Worm (Caenorhabditis elegans) whole organism, L3 larva: ENCODE measurements around the gene F49E12.10.
A peak's percentile ranks its signal among the peaks of the same experiment; 100 is the strongest.

Experiments used
- R02D3.7 ChIP-seq: fragments of 150-350 bp; optimal IDR thresholded peaks from 2 replicates; lab custom pipeline; 2014; ENCODE audit warnings: missing biosample characterization, missing genetic modification characterization
- aly-2 ChIP-seq: fragments of 150-350 bp; optimal IDR thresholded peaks from 2 replicates; lab custom pipeline; 2014; ENCODE audit warnings: missing biosample characterization, missing genetic modification characterization
- ama-1 ChIP-seq: fragments of 150-350 bp; optimal IDR thresholded peaks from 2 replicates; lab custom pipeline; 2018
- ceh-16 ChIP-seq: sonication (generic microtip); optimal IDR thresholded peaks from 2 replicates; lab custom pipeline; 2017; ENCODE audit warnings: missing biosample characterization, missing genetic modification characterization
- ceh-28 ChIP-seq: fragments of 150-350 bp; optimal IDR thresholded peaks from 2 replicates; lab custom pipeline; 2014; ENCODE audit warnings: missing biosample characterization, missing genetic modification reagents, missing genetic modification characterization
- ceh-82 ChIP-seq: fragments of 150-350 bp; optimal IDR thresholded peaks from 2 replicates; lab custom pipeline; 2014; ENCODE audit warnings: missing biosample characterization, missing genetic modification characterization
- ceh-9 ChIP-seq: sonication (generic microtip); optimal IDR thresholded peaks from 2 replicates; lab custom pipeline; 2018; ENCODE audit warnings: missing biosample characterization, missing genetic modification characterization
- daf-12 ChIP-seq: fragments of 150-350 bp; optimal IDR thresholded peaks from 2 replicates; lab custom pipeline; 2014; ENCODE audit warnings: missing biosample characterization, missing genetic modification reagents, missing genetic modification characterization
- egl-27 ChIP-seq: sonication (generic microtip); optimal IDR thresholded peaks from 4 replicates; lab custom pipeline; 2017; ENCODE audit warnings: missing biosample characterization, missing genetic modification reagents, missing genetic modification characterization
- elt-1 ChIP-seq: fragments of 150-350 bp; optimal IDR thresholded peaks from 2 replicates; lab custom pipeline; 2014; ENCODE audit warnings: missing biosample characterization, missing genetic modification characterization
- elt-3 ChIP-seq, 3 experiments: fragments of 150-350 bp in 1 of 3; sonication (generic microtip) in 2 of 3; optimal IDR thresholded peaks; 2 replicates in 2 of 3; 4 replicates in 1 of 3; lab custom pipeline; 2014 to 2017; ENCODE audit warnings: missing biosample characterization in 3 of 3, missing genetic modification characterization in 3 of 3
- eor-1 ChIP-seq, 2 experiments: fragments of 150-350 bp; optimal IDR thresholded peaks; 2 replicates each; lab custom pipeline; 2014 to 2018; ENCODE audit warnings: missing biosample characterization in 2 of 2, missing genetic modification characterization in 2 of 2
- fkh-2 ChIP-seq: fragments of 150-350 bp; optimal IDR thresholded peaks from 2 replicates; lab custom pipeline; 2014; ENCODE audit warnings: missing biosample characterization, missing genetic modification reagents, missing genetic modification characterization
- hmg-11 ChIP-seq: sonication (generic microtip); optimal IDR thresholded peaks from 2 replicates; lab custom pipeline; 2016; ENCODE audit warnings: missing genetic modification characterization, missing compliant biosample characterization
- lin-39 ChIP-seq: fragments of 150-350 bp; optimal IDR thresholded peaks from 2 replicates; lab custom pipeline; 2018; ENCODE audit warnings: missing biosample characterization, missing genetic modification reagents, missing genetic modification characterization
- mdl-1 ChIP-seq: fragments of 150-350 bp; optimal IDR thresholded peaks from 2 replicates; lab custom pipeline; 2014; ENCODE audit warnings: missing biosample characterization, missing genetic modification characterization
- mml-1 ChIP-seq: fragments of 150-350 bp; sonication (generic microtip); optimal IDR thresholded peaks from 3 replicates; lab custom pipeline; 2014; ENCODE audit warnings: missing biosample characterization, missing genetic modification characterization
- nfya-1 ChIP-seq: sonication (generic microtip); optimal IDR thresholded peaks from 2 replicates; lab custom pipeline; 2017; ENCODE audit warnings: missing genetic modification characterization, mild to moderate bottlenecking, missing compliant biosample characterization, antibody characterized with exemption, moderate library complexity; ENCODE audit not compliant: insufficient read depth
- nhr-11 ChIP-seq: fragments of 150-350 bp; optimal IDR thresholded peaks from 2 replicates; lab custom pipeline; 2014; ENCODE audit warnings: missing biosample characterization, missing genetic modification characterization
- nhr-23 ChIP-seq: fragments of 150-350 bp; optimal IDR thresholded peaks from 2 replicates; lab custom pipeline; 2014; ENCODE audit warnings: missing biosample characterization, missing genetic modification reagents, missing genetic modification characterization
- nhr-237 ChIP-seq: fragments of 150-350 bp; optimal IDR thresholded peaks from 2 replicates; lab custom pipeline; 2014; ENCODE audit warnings: missing biosample characterization, missing genetic modification characterization
- nhr-25 ChIP-seq: sonication (generic microtip); optimal IDR thresholded peaks from 2 replicates; lab custom pipeline; 2017; ENCODE audit warnings: missing biosample characterization, missing genetic modification characterization
- nhr-28 ChIP-seq: fragments of 150-350 bp; optimal IDR thresholded peaks from 2 replicates; lab custom pipeline; 2014; ENCODE audit warnings: missing biosample characterization, missing genetic modification characterization
- nhr-43 ChIP-seq: sonication (generic microtip); optimal IDR thresholded peaks from 2 replicates; lab custom pipeline; 2016; ENCODE audit warnings: mild to moderate bottlenecking, missing genetic modification characterization, missing compliant biosample characterization; ENCODE audit not compliant: poor library complexity, severe bottlenecking
- nhr-76 ChIP-seq: fragments of 150-350 bp; sonication (generic microtip); optimal IDR thresholded peaks from 5 replicates; lab custom pipeline; 2014; ENCODE audit warnings: missing biosample characterization, missing genetic modification characterization
- nhr-77 ChIP-seq: fragments of 150-350 bp; optimal IDR thresholded peaks from 2 replicates; lab custom pipeline; 2014; ENCODE audit warnings: missing biosample characterization, missing genetic modification characterization
- pha-4 ChIP-seq: fragments of 150-350 bp; optimal IDR thresholded peaks from 2 replicates; lab custom pipeline; 2014; ENCODE audit warnings: missing biosample characterization, missing genetic modification reagents, missing genetic modification characterization
- sea-2 ChIP-seq: fragments of 150-350 bp; sonication (generic microtip); optimal IDR thresholded peaks from 4 replicates; lab custom pipeline; 2014; ENCODE audit warnings: missing biosample characterization, missing genetic modification reagents, missing genetic modification characterization
- skn-1 ChIP-seq: fragments of 150-350 bp; optimal IDR thresholded peaks from 2 replicates; lab custom pipeline; 2014; ENCODE audit warnings: missing biosample characterization, missing genetic modification characterization
- snpc-4 ChIP-seq: fragments of 150-350 bp; optimal IDR thresholded peaks from 2 replicates; lab custom pipeline; 2014; ENCODE audit warnings: missing biosample characterization, missing genetic modification characterization
- tbx-2 ChIP-seq: sonication (generic microtip); optimal IDR thresholded peaks from 2 replicates; lab custom pipeline; 2016; ENCODE audit warnings: mild to moderate bottlenecking, missing genetic modification characterization, missing compliant biosample characterization
- unc-62 ChIP-seq: fragments of 150-350 bp; sonication (generic microtip); optimal IDR thresholded peaks from 4 replicates; lab custom pipeline; 2014; ENCODE audit warnings: missing biosample characterization, missing genetic modification reagents, missing genetic modification characterization
- zag-1 ChIP-seq: fragments of 150-350 bp; optimal IDR thresholded peaks from 2 replicates; lab custom pipeline; 2014; ENCODE audit warnings: missing biosample characterization, missing genetic modification characterization
- ztf-11 ChIP-seq: fragments of 150-350 bp; optimal IDR thresholded peaks from 2 replicates; lab custom pipeline; 2014; ENCODE audit warnings: missing biosample characterization, missing genetic modification characterization
- ztf-4 ChIP-seq: fragments of 150-350 bp; optimal IDR thresholded peaks from 2 replicates; lab custom pipeline; 2014; ENCODE audit warnings: missing biosample characterization, missing genetic modification characterization

The F49E12.10 gene

DNA sequence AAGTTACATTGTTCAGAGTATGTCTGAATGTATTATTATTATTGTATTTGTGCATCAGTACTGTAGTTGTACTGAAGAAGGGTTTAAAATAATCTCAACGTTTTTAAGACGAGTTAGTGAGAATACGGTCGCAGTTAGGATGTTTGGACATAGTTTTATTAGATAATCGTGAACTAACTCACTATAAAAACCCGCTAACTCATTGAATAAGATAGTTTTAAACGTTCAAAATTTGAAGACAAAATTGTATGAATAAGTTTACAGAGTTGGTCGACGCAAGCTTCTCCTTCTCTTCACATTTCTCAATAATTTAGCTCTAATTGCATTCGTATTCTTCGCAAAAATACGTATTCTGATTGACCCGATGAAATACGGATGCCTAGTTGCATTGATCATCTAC, 28.2 kb downstream of the F49E12.10 start:
- TF ChIP-seq elt-1 = peak; percentile 89
- TF ChIP-seq zag-1 = no peak
- peak; percentile 76 for TF ChIP-seq ztf-4 (tag; lab: Kevin White, UChicago)
- TF ChIP-seq mml-1 (tag; lab: Kevin White, UChicago) = no peak

DNA sequence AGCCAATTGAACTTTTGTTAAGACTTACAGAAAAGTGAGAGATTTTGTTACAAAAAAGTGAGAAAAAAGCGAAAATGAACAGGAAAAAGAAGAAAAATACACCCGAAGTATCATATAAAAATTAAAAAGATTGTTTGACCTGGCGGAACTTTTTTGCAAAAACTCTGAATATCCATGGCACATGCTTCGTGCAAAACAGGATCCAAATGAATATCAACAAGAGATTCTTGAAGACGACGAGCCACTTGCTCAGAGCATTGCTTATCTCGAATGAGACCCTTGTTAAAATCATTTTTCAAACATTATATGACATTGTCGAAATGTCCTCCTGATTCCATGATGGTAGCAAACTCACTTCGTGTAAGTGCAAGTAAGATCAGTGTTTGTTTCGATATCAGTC, 28.9 kb downstream of the F49E12.10 start, which contains the start of gene F14E5.8:
Gene F14E5.8, plus strand, starts transcription at position 301 of the 400 bp plus-strand sequence.
- peak; percentile 4 for TF ChIP-seq elt-1

DNA sequence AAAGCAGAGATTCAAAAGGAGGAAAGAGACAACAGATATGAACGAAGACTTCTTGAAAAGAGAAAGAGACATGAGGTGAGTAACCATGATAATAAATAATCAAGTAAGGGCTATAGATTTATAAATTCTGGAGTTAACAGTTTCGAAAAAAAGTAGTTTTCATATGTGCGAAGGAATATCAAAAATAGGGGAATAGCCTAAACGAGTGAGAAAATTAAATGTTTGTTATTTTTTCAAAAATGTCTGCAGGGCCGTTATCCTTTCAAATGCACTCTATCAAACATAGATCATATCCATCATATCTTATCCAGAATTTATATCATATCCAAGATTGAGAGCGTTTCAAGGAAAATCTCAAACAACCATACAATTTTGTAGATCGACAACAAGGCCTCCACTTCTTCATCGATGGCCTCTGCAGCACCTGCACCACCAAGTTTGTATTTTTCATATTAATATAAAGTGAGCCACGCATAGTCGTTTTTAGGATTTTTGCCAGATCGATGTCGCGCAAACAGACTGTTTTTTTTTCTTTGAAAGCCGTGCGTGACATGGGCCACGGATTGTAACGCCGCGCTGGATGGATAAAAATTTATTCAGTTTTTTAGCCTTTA, 30.0 kb downstream of the F49E12.10 start:
- TF ChIP-seq skn-1 (tag; lab: Kevin White, UChicago) (no peak), elt-1 (peak; percentile 89), ztf-4 (tag; lab: Kevin White, UChicago) (peak; percentile 43)

DNA sequence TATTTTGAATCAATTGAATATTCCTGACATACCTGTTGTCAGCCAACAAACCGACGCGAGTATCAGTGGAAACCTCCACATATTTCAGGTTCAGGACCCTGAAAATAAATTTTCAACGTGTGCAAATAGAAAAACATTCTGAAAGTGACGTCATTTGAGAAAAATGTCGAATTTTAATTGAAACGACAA, 37.8 kb downstream of the F49E12.10 start, which contains the start of gene F14E5.2:
Gene F14E5.2, minus strand, starts transcription at position 101 of the 189 bp plus-strand sequence.
- TF ChIP-seq R02D3.7 (tag; lab: Kevin White, UChicago) (no peak), egl-27 (no peak), zag-1 (no peak), mml-1 (tag; lab: Kevin White, UChicago) (no peak), ceh-16 (tag; lab: Kevin White, UChicago) (no peak), nhr-76 (tag; lab: Kevin White, UChicago) (no peak), nhr-77 (no peak), ama-1 (lab: Kevin White, UChicago) (no peak), eor-1 (tag; optimal IDR thresholded peaks at IDR 0.05; lab: Kevin White, UChicago) (no peak), hmg-11 (tag; lab: Kevin White, UChicago) (no peak), nhr-11 (tag; lab: Kevin White, UChicago) (no peak), skn-1 (tag; lab: Kevin White, UChicago) (no peak), snpc-4 (tag; lab: Kevin White, UChicago) (no peak), mdl-1 (tag; lab: Kevin White, UChicago) (no peak), nhr-28 (no peak), nhr-237 (tag; lab: Kevin White, UChicago) (no peak), daf-12 (tag; lab: Kevin White, UChicago) (no peak), unc-62 (GFP tag; lab: Kevin White, UChicago) (no peak), sea-2 (no peak), ceh-28 (tag; lab: Kevin White, UChicago) (no peak)

DNA sequence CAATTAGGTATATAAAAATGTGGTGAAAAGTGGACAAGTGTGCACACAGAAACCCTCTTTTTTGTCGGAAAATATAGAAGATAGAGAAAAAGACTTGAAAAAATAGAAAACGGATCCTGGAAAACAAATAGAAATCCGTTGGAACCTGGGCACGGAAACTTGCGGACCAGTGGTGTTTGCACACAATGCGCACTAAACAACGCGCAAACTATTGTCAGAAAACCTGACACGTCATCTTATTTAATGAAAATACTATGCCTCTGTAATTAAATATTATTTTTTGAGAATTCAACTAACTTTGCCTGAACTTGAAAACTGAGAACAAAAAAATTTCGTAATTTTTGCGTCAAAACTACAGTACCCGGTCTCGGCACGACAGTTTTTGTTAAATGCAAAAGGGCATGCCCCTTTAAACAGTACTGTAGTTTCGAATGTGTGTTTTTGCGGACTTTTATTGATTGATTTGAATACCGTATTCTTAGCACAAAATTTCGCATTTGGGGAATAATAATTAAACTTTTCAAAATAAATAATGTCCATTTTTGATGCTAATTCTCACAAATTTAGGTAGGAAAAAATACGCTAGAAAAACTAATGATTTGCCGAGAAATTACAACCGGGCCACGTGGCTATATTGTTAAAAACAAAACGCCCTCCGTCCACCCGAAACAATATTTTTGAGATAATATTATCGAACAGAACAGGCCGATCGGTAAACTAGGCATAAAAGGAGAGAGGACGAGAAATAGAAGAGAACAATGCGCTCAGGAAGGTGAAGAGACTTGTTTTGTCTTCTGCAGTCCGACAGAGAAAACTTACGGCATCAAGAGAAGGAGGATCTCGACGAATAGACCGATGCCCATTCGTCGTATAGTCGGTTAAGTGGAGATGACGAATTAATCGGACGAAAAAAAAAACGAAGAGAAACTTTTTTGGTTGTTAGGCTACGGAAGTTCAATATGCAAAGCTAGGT, 38.4 kb downstream of the F49E12.10 start:
- peak; percentile 53 for TF ChIP-seq nhr-23 (tag; lab: Kevin White, UChicago)
- TF ChIP-seq nhr-25 (tag; lab: Kevin White, UChicago) = peak; percentile 39
- TF ChIP-seq nfya-1 (tag; lab: Kevin White, UChicago) = peak; percentile 32
- TF ChIP-seq zag-1 = no peak
- TF ChIP-seq pha-4 (tag; lab: Kevin White, UChicago) = peak; percentile 38
- no peak for TF ChIP-seq nhr-11 (tag; lab: Kevin White, UChicago)
- TF ChIP-seq ztf-11 = no peak
- TF ChIP-seq, all 47 proteins: peak for 4

DNA sequence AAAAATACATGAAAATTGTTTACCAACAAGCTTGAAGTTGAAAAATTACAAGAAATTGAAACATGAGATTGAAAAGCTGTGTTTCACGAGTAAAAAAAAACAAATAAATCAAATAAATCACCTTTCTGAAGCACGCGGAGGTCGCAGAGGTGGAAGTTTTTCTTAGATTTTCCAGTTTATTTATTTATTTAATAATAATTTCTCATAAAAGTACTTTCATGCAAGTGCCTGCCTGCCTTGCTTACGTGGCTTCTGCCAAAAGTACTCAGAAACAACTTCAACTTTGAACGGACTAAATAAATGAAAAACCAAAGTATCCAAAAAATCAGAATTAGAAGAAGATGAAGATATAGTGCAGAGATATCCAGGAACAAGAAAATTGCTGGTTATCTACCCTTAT, 41.1 kb downstream of the F49E12.10 start, which contains the start of gene acp-2:
Gene acp-2, minus strand, starts transcription at position 101 of the 400 bp plus-strand sequence.
- TF ChIP-seq nhr-11 (tag; lab: Kevin White, UChicago) (no peak), nhr-43 (tag; lab: Kevin White, UChicago) (no peak), ceh-82 (tag; lab: Kevin White, UChicago) (no peak), daf-12 (tag; lab: Kevin White, UChicago) (no peak), nhr-237 (tag; lab: Kevin White, UChicago) (no peak), tbx-2 (tag; lab: Kevin White, UChicago) (no peak), ceh-16 (tag; lab: Kevin White, UChicago) (no peak), mdl-1 (tag; lab: Kevin White, UChicago) (no peak), snpc-4 (tag; lab: Kevin White, UChicago) (no peak), ceh-28 (tag; lab: Kevin White, UChicago) (no peak), R02D3.7 (tag; lab: Kevin White, UChicago) (no peak), aly-2 (tag; lab: Kevin White, UChicago) (no peak), nhr-23 (tag; lab: Kevin White, UChicago) (no peak), elt-3 (tag; optimal IDR thresholded peaks at IDR 0.05; lab: Kevin White, UChicago) (no peak), fkh-2 (tag; lab: Kevin White, UChicago) (no peak), ceh-9 (no peak), lin-39 (tag; lab: Kevin White, UChicago) (no peak), unc-62 (GFP tag; lab: Kevin White, UChicago) (no peak), ztf-4 (tag; lab: Kevin White, UChicago) (no peak), eor-1 (tag; optimal IDR thresholded peaks at IDR 0.05; lab: Kevin White, UChicago) (no peak)
